Fruit fly (Drosophila melanogaster): ENCODE data around the gene Usp32.

The Usp32 gene

dm6 chr3L:19914833-19915232, 43.9 kb downstream of the Usp32 start, which contains the start of gene Rpn1 (continued):
- no peak for TF ChIP-seq CG3281 (GFP tag; optimal IDR thresholded peaks at IDR 0.05)
- TF ChIP-seq CG17328 (GFP tag; IDR thresholded peaks at IDR 0.05): no peak
- peak; percentile 43 for TF ChIP-seq CG3847 (GFP tag; IDR thresholded peaks at IDR 0.05)
- no peak for TF ChIP-seq gem (tag; optimal IDR thresholded peaks at IDR 0.05)
- no peak for TF ChIP-seq CG31441 (GFP tag; IDR thresholded peaks at IDR 0.05)
- TF ChIP-seq Dp (GFP tag; optimal IDR thresholded peaks at IDR 0.05): peak; percentile 81
- TF ChIP-seq CG7745 (tag; optimal IDR thresholded peaks at IDR 0.05): no peak
- no peak for TF ChIP-seq sima (GFP tag; optimal IDR thresholded peaks at IDR 0.05)
- TF ChIP-seq pho (GFP tag; optimal IDR thresholded peaks at IDR 0.05): no peak
- TF ChIP-seq az2 (GFP tag; optimal IDR thresholded peaks at IDR 0.05): no peak
- TF ChIP-seq sqz (GFP tag; optimal IDR thresholded peaks at IDR 0.05): no peak
- TF ChIP-seq CG9797 (GFP tag; optimal IDR thresholded peaks at IDR 0.05): peak; percentile 86
- no peak for TF ChIP-seq CG11456 (GFP tag; IDR thresholded peaks at IDR 0.05)
- no peak for TF ChIP-seq trh (GFP tag; optimal IDR thresholded peaks at IDR 0.05)
- no peak for TF ChIP-seq Neu2 (GFP tag; optimal IDR thresholded peaks at IDR 0.05; ENCODE audit: borderline replicate concordance)
- TF ChIP-seq Dad (GFP tag; optimal IDR thresholded peaks at IDR 0.05): no peak
- no peak for TF ChIP-seq eyg (GFP tag; optimal IDR thresholded peaks at IDR 0.05)
- no peak for TF ChIP-seq CG15269 (tag; optimal IDR thresholded peaks at IDR 0.05)
- peak; percentile 30 for TF ChIP-seq CG9609 (GFP tag; optimal IDR thresholded peaks at IDR 0.05)
- TF ChIP-seq CG6854 (GFP tag; optimal IDR thresholded peaks at IDR 0.05): no peak
- TF ChIP-seq Hsf (GFP tag; optimal IDR thresholded peaks at IDR 0.05): peak; percentile 5
- TF ChIP-seq CG31224 (GFP tag; IDR thresholded peaks at IDR 0.05): no peak
- TF ChIP-seq CG30403 (GFP tag; optimal IDR thresholded peaks at IDR 0.05): peak; percentile 16
- TF ChIP-seq corto (GFP tag; optimal IDR thresholded peaks at IDR 0.05): no peak
- TF ChIP-seq CG1792 (GFP tag; optimal IDR thresholded peaks at IDR 0.05): no peak
- TF ChIP-seq Pdp1 (GFP tag; optimal IDR thresholded peaks at IDR 0.05): no peak
- no peak for TF ChIP-seq CG9817 (tag; optimal IDR thresholded peaks at IDR 0.05)
- no peak for TF ChIP-seq lola (GFP tag; optimal IDR thresholded peaks at IDR 0.05)
- TF ChIP-seq nmo (GFP tag; optimal IDR thresholded peaks at IDR 0.05): peak; percentile 33
- TF ChIP-seq gsb (GFP tag; IDR thresholded peaks at IDR 0.05): no peak
- TF ChIP-seq CG32772 (GFP tag; IDR thresholded peaks at IDR 0.05): no peak
- no peak for TF ChIP-seq tap (tag; optimal IDR thresholded peaks at IDR 0.05)
- no peak for TF ChIP-seq CG7271 (tag; optimal IDR thresholded peaks at IDR 0.05)
- no peak for TF ChIP-seq CG7987 (GFP tag; optimal IDR thresholded peaks at IDR 0.05)
- no peak for TF ChIP-seq Atf-2 (GFP tag; optimal IDR thresholded peaks at IDR 0.05)
- no peak for TF ChIP-seq nom (GFP tag; optimal IDR thresholded peaks at IDR 0.05)
- TF ChIP-seq slbo (GFP tag; IDR thresholded peaks at IDR 0.05): peak; percentile 14; the same call in 1 of the 2 replicates
- no peak for TF ChIP-seq maf-S (GFP tag; optimal IDR thresholded peaks at IDR 0.05)
- no peak for TF ChIP-seq CG18764 (GFP tag; optimal IDR thresholded peaks at IDR 0.05)
- peak; percentile 39 for TF ChIP-seq phol (tag; optimal IDR thresholded peaks at IDR 0.05)
- no peak for TF ChIP-seq ash1 (GFP tag; optimal IDR thresholded peaks at IDR 0.05)
- TF ChIP-seq CHES-1-like (GFP tag; optimal IDR thresholded peaks at IDR 0.05): peak; percentile 4
- no peak for TF ChIP-seq gcm2 (GFP tag; optimal IDR thresholded peaks at IDR 0.05)
- no peak for TF ChIP-seq pros (GFP tag; optimal IDR thresholded peaks at IDR 0.05)
- TF ChIP-seq CG10147 (GFP tag; optimal IDR thresholded peaks at IDR 0.05): no peak
- TF ChIP-seq zen (tag; optimal IDR thresholded peaks at IDR 0.05): peak; percentile 36
- TF ChIP-seq Dll (GFP tag; IDR thresholded peaks at IDR 0.05; ENCODE audit: partially characterized antibody): 0 out of 4 replicates have a peak, but pooled peaks have one; percentile 51
- peak; percentile 93 for TF ChIP-seq gfzf (GFP tag; optimal IDR thresholded peaks at IDR 0.05)
- no peak for TF ChIP-seq CG9215 (GFP tag; IDR thresholded peaks at IDR 0.05)
- TF ChIP-seq abd-A (tag; optimal IDR thresholded peaks at IDR 0.05): no peak
- TF ChIP-seq Elba2 (GFP tag; optimal IDR thresholded peaks at IDR 0.05): no peak

All from whole organism, embryonic.